Worm (Caenorhabditis elegans): ENCODE measurements around the gene srab-17.

Gene srab-17

ce11 chrV:9868311-9868710 is at the start of gene srab-17:
Gene srab-17 (minus strand): TSS chrV:9868411.
- TF ChIP-seq ref-1 (GFP tag; conservative IDR thresholded peaks at IDR 0.05) (no peak), flt-1 (GFP tag; IDR thresholded peaks at IDR 0.05) (no peak), ztf-29 (GFP tag; IDR thresholded peaks at IDR 0.05) (no peak), ztf-23 (GFP tag; IDR thresholded peaks at IDR 0.05) (no peak), cog-1 (tag; optimal IDR thresholded peaks at IDR 0.05) (no peak), med-1 (GFP tag; optimal IDR thresholded peaks at IDR 0.05; ENCODE audit: insufficient read depth) (no peak), tab-1 (GFP tag; IDR thresholded peaks at IDR 0.05) (no peak), klf-2 (GFP tag; conservative IDR thresholded peaks at IDR 0.05) (no peak), T22C8.4 (GFP tag; IDR thresholded peaks at IDR 0.05) (no peak)

DNA sequence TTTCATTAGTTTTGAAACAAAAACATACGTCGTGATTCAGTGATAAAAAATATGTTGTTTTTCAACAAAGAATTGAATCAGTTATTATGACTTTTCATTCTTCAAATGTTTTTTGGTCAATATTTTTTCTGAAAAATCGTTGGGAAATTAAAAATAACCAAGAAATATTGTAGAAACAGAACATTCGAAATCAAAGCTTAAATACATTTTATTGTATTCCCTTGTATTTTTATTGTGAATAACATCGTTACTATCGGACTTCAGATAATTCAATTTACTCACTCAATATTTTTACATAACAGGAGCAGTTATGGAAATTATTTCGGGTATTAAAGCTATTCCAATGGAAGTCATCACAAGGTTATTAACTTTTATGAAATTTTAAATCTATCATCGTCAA is 48.5 kb upstream of the srab-17 start, which contains the start of gene C50H2.4:
TSS of gene C50H2.4 (plus strand) at position 301 of the 400 bp plus-strand sequence.
- TF ChIP-seq ztf-29 (GFP tag; IDR thresholded peaks at IDR 0.05): no peak
- TF ChIP-seq flt-1 (GFP tag; IDR thresholded peaks at IDR 0.05): no peak
- TF ChIP-seq klf-2 (GFP tag; conservative IDR thresholded peaks at IDR 0.05): no peak
- TF ChIP-seq cog-1 (tag; optimal IDR thresholded peaks at IDR 0.05): no peak
- TF ChIP-seq tab-1 (GFP tag; IDR thresholded peaks at IDR 0.05): no peak
- TF ChIP-seq med-1 (GFP tag; optimal IDR thresholded peaks at IDR 0.05; ENCODE audit: insufficient read depth): no peak
- no peak for TF ChIP-seq ztf-23 (GFP tag; IDR thresholded peaks at IDR 0.05)
- no peak for TF ChIP-seq T22C8.4 (GFP tag; IDR thresholded peaks at IDR 0.05)
- TF ChIP-seq ref-1 (GFP tag; conservative IDR thresholded peaks at IDR 0.05): no peak

- no peak for TF ChIP-seq flt-1 (GFP tag; IDR thresholded peaks at IDR 0.05)
- no peak for TF ChIP-seq tab-1 (GFP tag; IDR thresholded peaks at IDR 0.05)
- no peak for TF ChIP-seq ref-1 (GFP tag; conservative IDR thresholded peaks at IDR 0.05)
- no peak for TF ChIP-seq ztf-29 (GFP tag; IDR thresholded peaks at IDR 0.05)
- no peak for TF ChIP-seq med-1 (GFP tag; optimal IDR thresholded peaks at IDR 0.05; ENCODE audit: insufficient read depth)
- TF ChIP-seq T22C8.4 (GFP tag; IDR thresholded peaks at IDR 0.05): no peak
- TF ChIP-seq ztf-23 (GFP tag; IDR thresholded peaks at IDR 0.05): no peak
- TF ChIP-seq cog-1 (tag; optimal IDR thresholded peaks at IDR 0.05): no peak
- no peak for TF ChIP-seq klf-2 (GFP tag; conservative IDR thresholded peaks at IDR 0.05)
These were observed 46.8 kb upstream of the srab-17 start, which contains the start of gene mec-9 for ce11 chrV:9915021-9915420. Gene mec-9 (minus strand): TSS chrV:9915121.

- TF ChIP-seq tab-1 (GFP tag; IDR thresholded peaks at IDR 0.05) (no peak), flt-1 (GFP tag; IDR thresholded peaks at IDR 0.05) (no peak), ref-1 (GFP tag; conservative IDR thresholded peaks at IDR 0.05) (no peak), T22C8.4 (GFP tag; IDR thresholded peaks at IDR 0.05) (no peak), cog-1 (tag; optimal IDR thresholded peaks at IDR 0.05) (no peak), ztf-29 (GFP tag; IDR thresholded peaks at IDR 0.05) (no peak), med-1 (GFP tag; optimal IDR thresholded peaks at IDR 0.05; ENCODE audit: insufficient read depth) (no peak), klf-2 (GFP tag; conservative IDR thresholded peaks at IDR 0.05) (no peak), ztf-23 (GFP tag; IDR thresholded peaks at IDR 0.05) (no peak)
These were observed 45.7 kb upstream of the srab-17 start, which contains the start of gene fipr-10 for ce11 chrV:9913863-9914262. Gene fipr-10 (plus strand): TSS chrV:9914163.

ce11 chrV:9911165-9911564 is 43.0 kb upstream of the srab-17 start:
- no peak for TF ChIP-seq flt-1 (GFP tag; IDR thresholded peaks at IDR 0.05)
- TF ChIP-seq med-1 (GFP tag; optimal IDR thresholded peaks at IDR 0.05; ENCODE audit: insufficient read depth): no peak
- no peak for TF ChIP-seq T22C8.4 (GFP tag; IDR thresholded peaks at IDR 0.05)
- no peak for TF ChIP-seq ztf-23 (GFP tag; IDR thresholded peaks at IDR 0.05)
- no peak for TF ChIP-seq tab-1 (GFP tag; IDR thresholded peaks at IDR 0.05)
- no peak for TF ChIP-seq ref-1 (GFP tag; conservative IDR thresholded peaks at IDR 0.05)
- no peak for TF ChIP-seq cog-1 (tag; optimal IDR thresholded peaks at IDR 0.05)
- TF ChIP-seq ztf-29 (GFP tag; IDR thresholded peaks at IDR 0.05): no peak
- no peak for TF ChIP-seq klf-2 (GFP tag; conservative IDR thresholded peaks at IDR 0.05)

DNA sequence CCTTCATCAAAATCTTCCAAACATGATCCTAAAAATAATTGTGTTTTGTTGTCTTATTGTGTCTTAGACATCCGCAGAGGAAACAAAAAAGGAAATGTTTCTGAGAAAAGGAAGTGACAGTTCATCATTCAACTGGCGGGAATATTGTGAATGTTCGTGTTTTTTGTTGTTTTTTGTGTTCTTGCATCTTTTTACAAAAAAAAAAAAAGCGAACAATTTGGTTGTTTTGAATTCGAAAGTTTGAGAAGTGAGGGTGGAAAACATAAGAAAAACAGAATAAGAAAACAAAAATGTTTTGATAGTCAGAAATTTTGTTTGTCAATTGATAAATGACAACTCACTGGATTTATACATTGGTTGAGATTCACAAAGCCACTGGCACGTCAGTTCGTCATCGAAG is 41.4 kb upstream of the srab-17 start:
- TF ChIP-seq cog-1 (tag; optimal IDR thresholded peaks at IDR 0.05) (no peak), klf-2 (GFP tag; conservative IDR thresholded peaks at IDR 0.05) (no peak), flt-1 (GFP tag; IDR thresholded peaks at IDR 0.05) (no peak), tab-1 (GFP tag; IDR thresholded peaks at IDR 0.05) (no peak), ztf-23 (GFP tag; IDR thresholded peaks at IDR 0.05) (no peak), T22C8.4 (GFP tag; IDR thresholded peaks at IDR 0.05) (no peak), ztf-29 (GFP tag; IDR thresholded peaks at IDR 0.05) (no peak), med-1 (GFP tag; optimal IDR thresholded peaks at IDR 0.05; ENCODE audit: insufficient read depth) (no peak), ref-1 (GFP tag; conservative IDR thresholded peaks at IDR 0.05) (no peak)

ce11 chrV:9907205-9907604 is 39.0 kb upstream of the srab-17 start:
- TF ChIP-seq cog-1 (tag; optimal IDR thresholded peaks at IDR 0.05) (no peak), ref-1 (GFP tag; conservative IDR thresholded peaks at IDR 0.05) (no peak), T22C8.4 (GFP tag; IDR thresholded peaks at IDR 0.05) (no peak), ztf-29 (GFP tag; IDR thresholded peaks at IDR 0.05) (no peak), med-1 (GFP tag; optimal IDR thresholded peaks at IDR 0.05; ENCODE audit: insufficient read depth) (no peak), klf-2 (GFP tag; conservative IDR thresholded peaks at IDR 0.05) (no peak), tab-1 (GFP tag; IDR thresholded peaks at IDR 0.05) (no peak), ztf-23 (GFP tag; IDR thresholded peaks at IDR 0.05) (no peak), flt-1 (GFP tag; IDR thresholded peaks at IDR 0.05) (no peak)

DNA sequence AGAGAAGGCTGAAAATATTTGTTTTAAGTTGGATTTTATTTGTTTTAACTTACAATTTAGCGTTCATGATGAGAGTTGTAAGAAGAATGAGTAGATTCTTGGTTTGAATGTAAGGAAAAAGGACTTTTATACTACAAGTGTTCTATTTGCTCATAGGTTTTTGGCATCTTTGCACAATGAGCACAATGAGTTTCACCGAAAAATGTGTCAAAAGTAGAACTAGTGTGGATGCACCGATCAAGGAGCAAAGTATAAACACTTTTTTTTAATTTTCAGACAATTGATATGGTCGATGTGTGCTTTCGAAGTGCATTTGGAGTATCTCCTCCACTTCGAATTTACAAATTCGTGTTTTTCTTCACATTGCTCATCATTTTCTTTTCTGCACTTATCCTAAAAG is 37.9 kb upstream of the srab-17 start, which contains the start of gene fipr-11:
TSS of gene fipr-11 (minus strand) at position 101 of the 400 bp plus-strand sequence.
- no peak for TF ChIP-seq ref-1 (GFP tag; conservative IDR thresholded peaks at IDR 0.05)
- no peak for TF ChIP-seq med-1 (GFP tag; optimal IDR thresholded peaks at IDR 0.05; ENCODE audit: insufficient read depth)
- TF ChIP-seq ztf-29 (GFP tag; IDR thresholded peaks at IDR 0.05): no peak
- no peak for TF ChIP-seq T22C8.4 (GFP tag; IDR thresholded peaks at IDR 0.05)
- no peak for TF ChIP-seq flt-1 (GFP tag; IDR thresholded peaks at IDR 0.05)
- no peak for TF ChIP-seq ztf-23 (GFP tag; IDR thresholded peaks at IDR 0.05)
- TF ChIP-seq tab-1 (GFP tag; IDR thresholded peaks at IDR 0.05): no peak
- TF ChIP-seq klf-2 (GFP tag; conservative IDR thresholded peaks at IDR 0.05): no peak
- no peak for TF ChIP-seq cog-1 (tag; optimal IDR thresholded peaks at IDR 0.05)

DNA sequence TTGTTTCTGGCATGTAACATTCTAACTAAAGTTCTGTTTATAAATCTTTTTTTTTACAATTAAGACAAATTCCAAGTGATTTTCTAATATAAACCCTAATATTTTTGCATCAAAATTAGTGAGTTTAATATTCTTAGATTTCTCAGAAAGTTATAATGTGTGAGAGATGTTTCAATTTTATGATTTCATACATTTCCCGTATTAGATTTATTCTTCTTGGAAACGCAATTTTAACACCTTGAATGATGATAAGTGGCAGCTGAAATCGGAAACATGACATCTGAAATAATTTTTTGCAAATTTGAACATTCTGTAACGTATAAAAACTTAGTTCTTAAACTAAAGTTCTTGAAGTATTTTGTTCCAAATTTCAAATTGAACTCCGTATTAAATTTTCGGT is 32.9 kb upstream of the srab-17 start:
- TF ChIP-seq ztf-29 (GFP tag; IDR thresholded peaks at IDR 0.05): no peak
- TF ChIP-seq ztf-23 (GFP tag; IDR thresholded peaks at IDR 0.05): no peak
- no peak for TF ChIP-seq cog-1 (tag; optimal IDR thresholded peaks at IDR 0.05)
- TF ChIP-seq tab-1 (GFP tag; IDR thresholded peaks at IDR 0.05): no peak
- TF ChIP-seq klf-2 (GFP tag; conservative IDR thresholded peaks at IDR 0.05): no peak
- no peak for TF ChIP-seq ref-1 (GFP tag; conservative IDR thresholded peaks at IDR 0.05)
- no peak for TF ChIP-seq T22C8.4 (GFP tag; IDR thresholded peaks at IDR 0.05)
- TF ChIP-seq med-1 (GFP tag; optimal IDR thresholded peaks at IDR 0.05; ENCODE audit: insufficient read depth): no peak
- no peak for TF ChIP-seq flt-1 (GFP tag; IDR thresholded peaks at IDR 0.05)

Data from whole organism, midembryonic.